Worm (Caenorhabditis elegans) whole organism, L4/young adult: ENCODE data around the gene F39D8.3.

Source experiments
- dao-5 ChIP-seq: sonication (generic microtip); optimal IDR thresholded peaks from 2 replicates; lab custom pipeline; 2016; ENCODE audit warnings: missing genotype, missing genetic modification characterization, moderate library complexity, missing compliant biosample characterization
- him-1 ChIP-seq: sonication (generic microtip); optimal IDR thresholded peaks from 2 replicates; lab custom pipeline; 2016; ENCODE audit warnings: missing genotype, missing genetic modification reagents, missing genetic modification characterization, missing compliant biosample characterization

DNA sequence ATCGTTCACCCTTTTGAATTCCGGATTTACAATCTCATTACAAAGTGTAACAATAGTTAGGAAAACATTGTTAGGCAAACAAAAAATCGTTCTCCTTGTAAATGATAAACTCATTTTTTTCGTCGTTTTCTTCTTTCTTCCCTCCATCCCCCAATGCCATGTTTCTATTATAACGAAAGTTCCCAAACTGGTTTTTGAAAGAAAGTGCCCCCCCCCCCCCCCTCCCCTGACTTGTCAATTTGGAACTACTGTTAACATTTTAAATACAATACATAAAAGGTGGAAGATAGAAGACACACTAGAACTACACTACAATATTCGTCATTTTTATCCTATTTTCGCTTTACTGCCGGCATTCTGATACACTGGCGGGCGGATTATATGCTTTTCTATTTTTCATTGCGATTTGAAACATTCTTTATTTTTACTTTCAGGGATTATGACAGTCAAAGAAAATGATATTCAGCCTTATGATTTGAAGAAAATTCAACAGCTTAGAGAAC lies 25.6 kb downstream of the F39D8.3 start, which contains the start of gene R03A10.5:
- no peak for TF ChIP-seq him-1 (tag; lab: Kevin White, UChicago)
- no peak for TF ChIP-seq dao-5 (tag; lab: Kevin White, UChicago)
